Worm (Caenorhabditis elegans): ENCODE measurements around the gene Y45F3A.1.

Gene Y45F3A.1

DNA sequence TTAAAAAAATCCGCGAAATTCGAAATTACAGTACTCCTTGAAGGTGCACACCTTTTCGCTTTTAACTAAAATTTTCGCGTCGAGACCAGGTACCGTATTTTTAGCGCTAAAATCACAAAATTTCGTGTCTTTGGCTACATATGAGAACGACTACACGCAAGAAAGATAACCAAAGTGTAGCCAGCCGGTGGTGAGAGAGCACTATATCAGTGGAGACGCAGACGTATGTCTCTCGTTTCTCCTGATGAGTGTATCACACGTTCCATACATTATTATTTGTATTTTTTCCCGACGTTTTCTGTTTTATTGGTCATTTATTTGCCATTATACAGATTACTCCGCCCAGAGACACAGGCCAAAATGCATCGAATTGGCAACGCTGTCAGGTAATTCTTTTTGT is 4.2 kb upstream of the Y45F3A.1 start, which contains the start of gene acdh-11 (continued):
- TF ChIP-seq lim-7 (GFP tag; IDR thresholded peaks at IDR 0.05) (no peak), php-3 (GFP tag; IDR thresholded peaks at IDR 0.05) (peak; percentile 36; the same call in 1 of the 2 replicates), ceh-82 (tag; optimal IDR thresholded peaks at IDR 0.05) (no peak), attf-4 (tag; optimal IDR thresholded peaks at IDR 0.05) (no peak), ZK546.5 (tag; optimal IDR thresholded peaks at IDR 0.05) (no peak), nhr-28 (tag; optimal IDR thresholded peaks at IDR 0.05) (peak; percentile 98), skn-1 (tag; optimal IDR thresholded peaks at IDR 0.05) (no peak), mes-2 (tag; optimal IDR thresholded peaks at IDR 0.05; ENCODE audit: poor library complexity, severe bottlenecking) (peak; percentile 26), Y75B8A.6 (GFP tag; IDR thresholded peaks at IDR 0.05) (no peak), F26F4.8 (GFP tag; conservative IDR thresholded peaks at IDR 0.05) (no peak), hlh-30 (tag; optimal IDR thresholded peaks at IDR 0.05; ENCODE audit: insufficient read depth) (peak; percentile 56), tra-1 (GFP tag; IDR thresholded peaks at IDR 0.05) (no peak), spr-3 (GFP tag; optimal IDR thresholded peaks at IDR 0.05) (no peak), nhr-11 (tag; optimal IDR thresholded peaks at IDR 0.05) (peak; percentile 11), daf-16 (GFP tag; optimal IDR thresholded peaks at IDR 0.05) (no peak), daf-16 (tag; optimal IDR thresholded peaks at IDR 0.05) (peak; percentile 42), D1046.2 (GFP tag; IDR thresholded peaks at IDR 0.05) (no peak), nhr-25 (tag; optimal IDR thresholded peaks at IDR 0.05; ENCODE audit: borderline replicate concordance, insufficient read depth) (no peak), hif-1 (tag; optimal IDR thresholded peaks at IDR 0.05) (peak in 1 of 2 experiments; percentile 2), pqm-1 (tag; optimal IDR thresholded peaks at IDR 0.05) (no peak), nhr-42 (GFP tag; IDR thresholded peaks at IDR 0.05) (no peak), mxl-2 (GFP tag; conservative IDR thresholded peaks at IDR 0.05) (no peak), hlh-11 (tag; optimal IDR thresholded peaks at IDR 0.05) (peak; percentile 79)

ce11 chrIII:10562542-10562941 is 827 bp upstream of the Y45F3A.1 start:
- TF ChIP-seq ceh-28 (tag; optimal IDR thresholded peaks at IDR 0.05) (peak; percentile 23), mep-1 (tag; optimal IDR thresholded peaks at IDR 0.05) (no peak)

DNA sequence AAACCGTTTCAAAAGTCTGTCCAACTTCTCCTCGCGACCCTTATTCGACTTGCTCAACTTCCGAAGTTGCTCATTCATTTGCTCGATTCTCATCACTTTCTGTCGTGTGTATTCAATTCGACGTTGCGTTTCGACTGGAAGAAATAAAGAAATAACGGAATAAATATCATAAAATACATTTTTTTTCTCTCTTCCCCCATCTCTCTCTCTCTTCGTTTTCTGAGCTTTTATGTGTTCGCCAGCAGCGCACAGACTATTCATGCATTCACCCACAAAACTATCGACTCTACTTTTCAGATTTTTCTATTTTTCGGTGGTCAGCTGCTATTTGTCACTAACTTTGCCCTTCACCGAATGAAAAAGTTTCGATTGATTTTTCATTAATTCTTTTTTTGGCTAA is 1.4 kb downstream of the Y45F3A.1 start, which contains the start of gene rab-30:
TSS of gene rab-30 (plus strand) at position 301 of the 400 bp plus-strand sequence.
- TF ChIP-seq aha-1 (tag), result peak; percentile 43
- no peak for TF ChIP-seq lim-7 (GFP tag; IDR thresholded peaks at IDR 0.05)
- no peak for TF ChIP-seq zip-11 (GFP tag; IDR thresholded peaks at IDR 0.05)

DNA sequence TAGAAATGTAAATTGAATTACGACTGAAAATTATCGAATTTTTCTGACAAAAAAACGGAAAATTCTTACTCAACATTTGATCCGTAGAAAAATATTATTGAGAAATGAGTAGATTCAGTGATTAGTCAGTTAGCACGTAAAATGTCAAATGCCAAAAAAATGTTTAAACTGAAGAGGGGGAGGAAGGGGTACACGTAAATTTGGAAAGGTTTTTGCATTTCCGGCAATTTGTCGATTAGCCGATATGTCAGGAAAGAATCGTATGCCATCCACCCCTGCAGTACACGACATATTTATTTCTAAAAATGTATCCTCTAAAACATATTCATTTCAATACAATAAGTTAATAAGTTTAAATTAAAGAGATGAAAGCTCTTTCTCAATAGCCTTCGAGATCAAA is 3.8 kb downstream of the Y45F3A.1 start, which contains the start of gene T21C12.4:
TSS of gene T21C12.4 (minus strand) at position 101 of the 400 bp plus-strand sequence.
- TF ChIP-seq ama-1 (optimal IDR thresholded peaks at IDR 0.05) (no peak), unc-62 (GFP tag; optimal IDR thresholded peaks at IDR 0.05 in 1 of 2) (peak in 1 of 2 experiments; percentile 35), unc-62 (tag; optimal IDR thresholded peaks at IDR 0.05) (no peak), lin-39 (tag; optimal IDR thresholded peaks at IDR 0.05) (no peak), aha-1 (tag) (peak; percentile 4), arid-1 (GFP tag; conservative IDR thresholded peaks at IDR 0.05) (no peak), zag-1 (tag; optimal IDR thresholded peaks at IDR 0.05) (no peak)

DNA sequence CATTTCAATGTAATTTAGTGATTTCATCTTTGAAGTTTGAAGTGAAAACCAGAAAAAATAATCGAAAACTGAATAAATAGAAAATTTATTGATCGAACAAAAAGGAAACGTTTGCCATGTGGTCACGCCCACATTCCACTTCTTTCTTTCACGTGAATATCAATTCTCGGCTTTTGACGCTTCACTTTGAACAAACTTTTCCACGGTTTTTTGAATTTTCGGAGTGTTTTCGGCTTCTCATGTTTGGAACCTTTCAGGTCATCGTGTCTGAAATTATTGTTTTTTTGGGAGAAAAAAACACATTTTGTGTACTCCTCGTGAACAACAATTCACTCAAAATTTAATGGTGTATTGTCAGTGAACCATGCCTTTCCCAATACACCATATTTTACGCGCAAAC is 8.8 kb downstream of the Y45F3A.1 start, which contains the start of gene T21C12.8:
TSS of gene T21C12.8 (minus strand) at position 101 of the 400 bp plus-strand sequence.
- TF ChIP-seq F10B5.3 (tag; optimal IDR thresholded peaks at IDR 0.05) (no peak), spr-3 (GFP tag; optimal IDR thresholded peaks at IDR 0.05) (no peak), dve-1 (tag; optimal IDR thresholded peaks at IDR 0.05; ENCODE audit: insufficient read depth) (no peak), zfp-2 (tag; optimal IDR thresholded peaks at IDR 0.05) (no peak), lin-38 (GFP tag; IDR thresholded peaks at IDR 0.05) (no peak), ces-1 (GFP tag; optimal IDR thresholded peaks at IDR 0.05) (no peak), unc-130 (GFP tag; optimal IDR thresholded peaks at IDR 0.05) (no peak), skn-1 (tag; optimal IDR thresholded peaks at IDR 0.05) (no peak), mep-1 (tag; optimal IDR thresholded peaks at IDR 0.05) (no peak), Y48G9A.11 (GFP tag; IDR thresholded peaks at IDR 0.05) (no peak), gei-8 (GFP tag; optimal IDR thresholded peaks at IDR 0.05) (no peak), sdz-12 (GFP tag; optimal IDR thresholded peaks at IDR 0.05) (no peak), hif-1 (tag; optimal IDR thresholded peaks at IDR 0.05) (no peak), unc-39 (tag; optimal IDR thresholded peaks at IDR 0.05) (no peak), D1046.2 (GFP tag; IDR thresholded peaks at IDR 0.05) (no peak), mxl-3 (GFP tag; optimal IDR thresholded peaks at IDR 0.05) (no peak), T20F7.1 (GFP tag; optimal IDR thresholded peaks at IDR 0.05) (no peak), ztf-11 (tag; optimal IDR thresholded peaks at IDR 0.05) (no peak)
